Fruit fly (Drosophila melanogaster): ENCODE measurements around the gene cv.

Gene cv

DNA sequence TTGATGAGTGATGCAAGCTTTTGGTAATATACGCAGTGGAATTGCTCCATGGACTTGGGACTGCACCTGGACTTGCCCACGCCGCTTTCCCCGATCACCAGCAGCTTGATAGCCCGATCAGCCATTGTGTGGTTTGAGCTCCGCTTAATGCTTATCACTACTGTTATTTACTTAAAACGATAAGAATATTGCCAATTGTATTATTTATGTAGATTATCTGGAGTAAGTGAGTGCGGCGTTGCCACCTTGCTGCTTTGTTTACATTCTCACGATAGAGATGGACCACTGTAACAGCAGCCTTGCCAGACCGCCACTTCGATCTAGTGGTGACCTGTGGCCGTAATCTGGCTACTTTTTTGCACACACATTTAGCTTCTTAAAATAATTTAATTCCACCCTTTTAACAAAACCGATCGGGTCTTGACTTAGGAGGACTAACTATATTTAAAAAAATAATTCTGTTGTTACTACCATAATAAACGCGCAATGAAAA lies 18.2 kb upstream of the cv start, which contains the start of gene Rab18 (continued):
- TF ChIP-seq Lhr (GFP tag; optimal IDR thresholded peaks at IDR 0.05) (peak; percentile 36), CG6683 (GFP tag; optimal IDR thresholded peaks at IDR 0.05) (no peak), hbn (GFP tag; IDR thresholded peaks at IDR 0.05; ENCODE audit: partially characterized antibody) (no peak), fd102C (GFP tag; optimal IDR thresholded peaks at IDR 0.05) (no peak), Antp (GFP tag; optimal IDR thresholded peaks at IDR 0.05) (peak; percentile 37), CG11085 (GFP tag; IDR thresholded peaks at IDR 0.05) (peak; percentile 23; the same call in 1 of the 2 replicates), CG30431 (GFP tag; optimal IDR thresholded peaks at IDR 0.05) (no peak), CG14667 (GFP tag; IDR thresholded peaks at IDR 0.05) (peak; percentile 43; the same call in 1 of the 2 replicates), CG31388 (GFP tag; optimal IDR thresholded peaks at IDR 0.05) (no peak), Elba2 (GFP tag; optimal IDR thresholded peaks at IDR 0.05) (peak; percentile 69), CG8359 (GFP tag; optimal IDR thresholded peaks at IDR 0.05; ENCODE audit: borderline replicate concordance) (no peak), Xbp1 (GFP tag; optimal IDR thresholded peaks at IDR 0.05) (peak; percentile 59), chn (GFP tag; optimal IDR thresholded peaks at IDR 0.05) (peak; percentile 2), Oli (tag; optimal IDR thresholded peaks at IDR 0.05) (no peak), kni (GFP tag; optimal IDR thresholded peaks at IDR 0.05) (peak; percentile 55), CG6854 (GFP tag; optimal IDR thresholded peaks at IDR 0.05) (no peak), CG6272 (GFP tag; IDR thresholded peaks at IDR 0.05) (peak; percentile 60), CG3995 (GFP tag; optimal IDR thresholded peaks at IDR 0.05) (peak; percentile 82), unc-4 (GFP tag; IDR thresholded peaks at IDR 0.05; ENCODE audit: partially characterized antibody) (no peak), lilli (GFP tag; optimal IDR thresholded peaks at IDR 0.05) (peak; percentile 42), nerfin-1 (tag; optimal IDR thresholded peaks at IDR 0.05) (no peak), dimm (GFP tag; IDR thresholded peaks at IDR 0.05) (no peak), gce (GFP tag; IDR thresholded peaks at IDR 0.05) (no peak), jumu (GFP tag; optimal IDR thresholded peaks at IDR 0.05) (no peak), phol (tag; optimal IDR thresholded peaks at IDR 0.05) (peak; percentile 34), CG1602 (GFP tag; optimal IDR thresholded peaks at IDR 0.05) (peak; percentile 16), Usf (GFP tag; optimal IDR thresholded peaks at IDR 0.05) (no peak), ci (GFP tag; IDR thresholded peaks at IDR 0.05) (0 out of 3 replicates have a peak, but pooled peaks have one; percentile 34), CG14441 (GFP tag; IDR thresholded peaks at IDR 0.05) (peak; percentile 37; the same call in 1 of the 2 replicates), ash1 (GFP tag; optimal IDR thresholded peaks at IDR 0.05) (no peak), luna (GFP tag; optimal IDR thresholded peaks at IDR 0.05) (no peak), pum (GFP tag; optimal IDR thresholded peaks at IDR 0.05) (peak; percentile 27), CG5180 (GFP tag; optimal IDR thresholded peaks at IDR 0.05) (peak; percentile 25), tll (GFP tag; optimal IDR thresholded peaks at IDR 0.05) (no peak), dmrt99B (tag; optimal IDR thresholded peaks at IDR 0.05) (no peak), Drgx (GFP tag; IDR thresholded peaks at IDR 0.05) (no peak), Tbp (GFP tag; optimal IDR thresholded peaks at IDR 0.05) (no peak), Fer2 (tag; optimal IDR thresholded peaks at IDR 0.05) (no peak), Lpt (GFP tag; optimal IDR thresholded peaks at IDR 0.05) (no peak), CG9876 (GFP tag; optimal IDR thresholded peaks at IDR 0.05) (peak; percentile 44), fru (optimal IDR thresholded peaks at IDR 0.05) (no peak), Mad (GFP tag; optimal IDR thresholded peaks at IDR 0.05) (no peak), sd (tag; optimal IDR thresholded peaks at IDR 0.05) (no peak), gsb-n (tag; optimal IDR thresholded peaks at IDR 0.05) (no peak), pb (GFP tag; optimal IDR thresholded peaks at IDR 0.05) (no peak), MESR4 (GFP tag; optimal IDR thresholded peaks at IDR 0.05) (peak; percentile 83), crc (GFP tag; optimal IDR thresholded peaks at IDR 0.05) (no peak), CG1792 (GFP tag; optimal IDR thresholded peaks at IDR 0.05) (no peak), cato (GFP tag; optimal IDR thresholded peaks at IDR 0.05; ENCODE audit: borderline replicate concordance) (no peak), Gug (GFP tag; IDR thresholded peaks at IDR 0.05) (peak; percentile 70; the same call in 3 of the 4 replicates), Camta (GFP tag; optimal IDR thresholded peaks at IDR 0.05) (no peak)
